Fruit fly (Drosophila melanogaster): Measurements from ENCODE around the gene CG42699.
A peak's percentile ranks its signal among the peaks of the same experiment; 100 is the strongest.

The CG42699 gene

DNA sequence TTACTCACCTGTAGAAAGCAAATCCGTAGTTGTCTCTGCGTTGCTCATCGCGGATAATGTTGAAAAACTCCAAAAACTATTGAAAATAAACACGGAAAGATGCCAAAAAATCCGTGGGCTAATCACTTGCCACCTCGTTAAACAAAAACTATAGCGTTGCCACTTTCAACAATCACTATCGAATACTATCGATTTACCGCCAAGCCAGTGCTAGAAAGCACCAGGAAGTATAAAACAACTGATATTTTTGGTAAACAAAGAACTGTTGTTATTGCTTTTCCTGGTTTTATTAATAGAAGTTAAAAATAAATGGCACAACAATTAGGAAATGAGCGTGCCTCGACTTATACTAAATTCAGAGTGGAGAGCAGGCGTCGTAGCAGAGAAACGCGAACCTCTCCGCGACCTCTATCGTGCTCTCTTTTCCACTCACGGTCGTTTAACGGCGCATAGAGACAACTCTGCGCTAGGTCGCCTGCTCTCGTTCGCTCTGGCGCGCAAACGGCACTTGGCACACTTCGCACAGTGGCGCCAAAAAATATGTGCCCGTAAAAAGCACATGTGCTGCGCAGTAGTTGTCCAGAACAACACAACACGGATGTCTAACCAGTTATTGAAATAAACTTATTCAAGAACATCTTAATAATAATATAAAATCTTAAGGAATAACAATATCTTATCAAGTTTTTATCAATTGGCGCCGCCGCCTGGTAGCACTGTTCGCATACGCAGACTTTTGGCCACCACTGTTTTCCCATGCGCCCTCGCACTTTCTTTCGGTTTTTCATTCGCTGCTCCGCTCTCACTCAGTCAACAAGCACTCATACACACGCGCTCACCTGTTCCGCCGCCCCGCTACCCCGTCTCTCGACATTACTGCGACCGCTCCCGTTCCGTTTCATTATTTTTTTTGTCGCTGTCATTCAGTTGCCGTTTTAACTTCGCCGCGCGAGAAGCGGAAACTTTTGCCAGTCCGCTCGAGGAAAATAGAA is 9.2 kb upstream of the CG42699 start, which contains the start of the genes lin-52 and CG15771 (continued):
- peak; percentile 94 for TF ChIP-seq Lpt (GFP tag; optimal IDR thresholded peaks at IDR 0.05)
- TF ChIP-seq CG31627 (GFP tag; optimal IDR thresholded peaks at IDR 0.05), result peak; percentile 92
- TF ChIP-seq CG11902 (GFP tag; optimal IDR thresholded peaks at IDR 0.05), result peak; percentile 89
- TF ChIP-seq CG1621 (tag; optimal IDR thresholded peaks at IDR 0.05), result peak; percentile 83
- TF ChIP-seq CG3032 (tag; optimal IDR thresholded peaks at IDR 0.05), result peak; percentile 96
- TF ChIP-seq CG8119 (GFP tag; IDR thresholded peaks at IDR 0.05), result peak; percentile 98
- TF ChIP-seq CG3919 (GFP tag; optimal IDR thresholded peaks at IDR 0.05), result peak; percentile 94
- TF ChIP-seq CG6163 (GFP tag; IDR thresholded peaks at IDR 0.05), result peak; percentile 94
- peak; percentile 96 for TF ChIP-seq Met (GFP tag; optimal IDR thresholded peaks at IDR 0.05)
- peak; percentile 83 to 92 for TF ChIP-seq salr (GFP tag; optimal IDR thresholded peaks at IDR 0.05)
- peak; percentile 93 for TF ChIP-seq Hr4 (GFP tag; optimal IDR thresholded peaks at IDR 0.05)

- TF ChIP-seq CG31627 (GFP tag; optimal IDR thresholded peaks at IDR 0.05), result no peak
- TF ChIP-seq vri (GFP tag; optimal IDR thresholded peaks at IDR 0.05), result peak; percentile 39
- no peak for TF ChIP-seq CG4318 (GFP tag; optimal IDR thresholded peaks at IDR 0.05)
- TF ChIP-seq Ets21C (GFP tag; optimal IDR thresholded peaks at IDR 0.05), result no peak
- TF ChIP-seq CG34406 (GFP tag; optimal IDR thresholded peaks at IDR 0.05), result no peak
- no peak for TF ChIP-seq OdsH (GFP tag; optimal IDR thresholded peaks at IDR 0.05)
Measured at dm6 chrX:5756146-5756545, 8.2 kb upstream of the CG42699 start.

- TF ChIP-seq CG15336 (GFP tag; IDR thresholded peaks at IDR 0.05) (peak; percentile 12; the same call in 1 of the 2 replicates), spab (GFP tag; optimal IDR thresholded peaks at IDR 0.05) (no peak), CG6163 (GFP tag; IDR thresholded peaks at IDR 0.05) (0 out of 3 replicates have a peak, but pooled peaks have one; percentile 5)
Measured at dm6 chrX:5763443-5764000, 831 bp upstream of the CG42699 start.

dm6 chrX:5766732-5767131 is 2.4 kb downstream of the CG42699 start:
- peak; percentile 8 for TF ChIP-seq Eip78C (GFP tag)
- TF ChIP-seq Ets96B (tag; optimal IDR thresholded peaks at IDR 0.05), result no peak

dm6 chrX:5768602-5769251 is 4.4 kb downstream of the CG42699 start:
- TF ChIP-seq Ets21C (GFP tag; optimal IDR thresholded peaks at IDR 0.05) (no peak), pdm3 (GFP tag; optimal IDR thresholded peaks at IDR 0.05) (no peak), CG6854 (GFP tag; optimal IDR thresholded peaks at IDR 0.05) (peak; percentile 61), Ets96B (tag; optimal IDR thresholded peaks at IDR 0.05) (peak; percentile 20), CG6163 (GFP tag; IDR thresholded peaks at IDR 0.05) (peak; percentile 61; the same call in 2 of the 3 replicates), fkh (GFP tag; optimal IDR thresholded peaks at IDR 0.05) (peak; percentile 70), eg (GFP tag; IDR thresholded peaks at IDR 0.05) (no peak), CG3919 (GFP tag; optimal IDR thresholded peaks at IDR 0.05) (no peak), Eip75B (GFP tag; optimal IDR thresholded peaks at IDR 0.05) (peak; percentile 24), ss (GFP tag; optimal IDR thresholded peaks at IDR 0.05) (peak; percentile 72 to 74), CG6808 (GFP tag; optimal IDR thresholded peaks at IDR 0.05) (peak; percentile 70), CG16779 (tag; optimal IDR thresholded peaks at IDR 0.05) (peak; percentile 25), dsx (GFP tag; optimal IDR thresholded peaks at IDR 0.05; ENCODE audit: poor library complexity, severe bottlenecking) (peak; percentile 41), spab (GFP tag; optimal IDR thresholded peaks at IDR 0.05) (peak; percentile 45), CG31627 (GFP tag; optimal IDR thresholded peaks at IDR 0.05) (no peak), CG10669 (GFP tag; optimal IDR thresholded peaks at IDR 0.05) (peak; percentile 31), CG6792 (GFP tag; optimal IDR thresholded peaks at IDR 0.05) (no peak), Eip78C (GFP tag) (peak; percentile 63), Smox (GFP tag; optimal IDR thresholded peaks at IDR 0.05) (no peak), lz (GFP tag; optimal IDR thresholded peaks at IDR 0.05) (no peak), Blimp-1 (GFP tag; optimal IDR thresholded peaks at IDR 0.05) (peak; percentile 86), CG9139 (GFP tag; optimal IDR thresholded peaks at IDR 0.05) (peak; percentile 76), CG1621 (tag; optimal IDR thresholded peaks at IDR 0.05) (peak; percentile 35)
